Fruit fly (Drosophila melanogaster): ENCODE data around the gene CG5276.

The CG5276 gene

dm6 chr3R:11431395-11431977 lies at the start of gene CG5276, which contains the start of gene RpL24-like (continued):
- no peak for TF ChIP-seq mld (GFP tag; IDR thresholded peaks at IDR 0.05; ENCODE audit: partially characterized antibody)
- TF ChIP-seq CG10431 (GFP tag; optimal IDR thresholded peaks at IDR 0.05), result no peak
- no peak for TF ChIP-seq CG1832 (GFP tag; optimal IDR thresholded peaks at IDR 0.05)
- TF ChIP-seq mam (GFP tag; optimal IDR thresholded peaks at IDR 0.05), result no peak
- TF ChIP-seq C15 (GFP tag; IDR thresholded peaks at IDR 0.05), result no peak
- TF ChIP-seq Dip3 (GFP tag; optimal IDR thresholded peaks at IDR 0.05), result no peak
- no peak for TF ChIP-seq ap (GFP tag; IDR thresholded peaks at IDR 0.05)
- TF ChIP-seq YL-1 (GFP tag; optimal IDR thresholded peaks at IDR 0.05), result peak; percentile 87
- peak; percentile 16 for TF ChIP-seq Fer1 (GFP tag; optimal IDR thresholded peaks at IDR 0.05)
- no peak for TF ChIP-seq dysf (GFP tag; IDR thresholded peaks at IDR 0.05)
- TF ChIP-seq CG15601 (tag; optimal IDR thresholded peaks at IDR 0.05), result no peak
- no peak for TF ChIP-seq CG15269 (tag; optimal IDR thresholded peaks at IDR 0.05)
- no peak for TF ChIP-seq CG3065 (GFP tag; optimal IDR thresholded peaks at IDR 0.05)
- TF ChIP-seq fu2 (GFP tag; optimal IDR thresholded peaks at IDR 0.05), result no peak
- no peak for TF ChIP-seq Gsc (GFP tag; IDR thresholded peaks at IDR 0.05)
- TF ChIP-seq her (GFP tag; optimal IDR thresholded peaks at IDR 0.05), result no peak
- TF ChIP-seq onecut (GFP tag; IDR thresholded peaks at IDR 0.05), result no peak
- no peak for TF ChIP-seq CG1792 (GFP tag; optimal IDR thresholded peaks at IDR 0.05)
- 0 out of 2 replicates have a peak, but pooled peaks have one; percentile 24 for TF ChIP-seq inv (GFP tag; IDR thresholded peaks at IDR 0.05; ENCODE audit: partially characterized antibody)
- TF ChIP-seq CG30020 (tag; optimal IDR thresholded peaks at IDR 0.05), result peak; percentile 83
- TF ChIP-seq CG10274 (GFP tag; optimal IDR thresholded peaks at IDR 0.05), result no peak
- TF ChIP-seq kni (GFP tag; optimal IDR thresholded peaks at IDR 0.05), result no peak
- TF ChIP-seq Hmx (GFP tag; optimal IDR thresholded peaks at IDR 0.05), result no peak
- no peak for TF ChIP-seq sd (tag; optimal IDR thresholded peaks at IDR 0.05)
- no peak for TF ChIP-seq Blimp-1 (GFP tag; optimal IDR thresholded peaks at IDR 0.05)
- TF ChIP-seq sim (GFP tag; IDR thresholded peaks at IDR 0.05), result no peak
- no peak for TF ChIP-seq sc (optimal IDR thresholded peaks at IDR 0.05)
- TF ChIP-seq sc (GFP tag; optimal IDR thresholded peaks at IDR 0.05), result no peak
- TF ChIP-seq vnd (GFP tag; IDR thresholded peaks at IDR 0.05; ENCODE audit: partially characterized antibody), result peak; percentile 65
- no peak for TF ChIP-seq eyg (GFP tag; optimal IDR thresholded peaks at IDR 0.05)
- TF ChIP-seq CG7963 (GFP tag; IDR thresholded peaks at IDR 0.05; ENCODE audit: partially characterized antibody), result 0 out of 3 replicates have a peak, but pooled peaks have one; percentile 12
- TF ChIP-seq CG2116 (GFP tag; optimal IDR thresholded peaks at IDR 0.05), result peak; percentile 93
- TF ChIP-seq CG11247 (GFP tag; IDR thresholded peaks at IDR 0.05), result no peak
- TF ChIP-seq hkb (optimal IDR thresholded peaks at IDR 0.05), result peak; percentile 68
- TF ChIP-seq hkb (GFP tag; IDR thresholded peaks at IDR 0.05), result no peak
- TF ChIP-seq CG14860 (GFP tag; IDR thresholded peaks at IDR 0.05; ENCODE audit: partially characterized antibody), result peak; percentile 52; the same call in 1 of the 3 replicates
- no peak for TF ChIP-seq Usf (GFP tag; optimal IDR thresholded peaks at IDR 0.05)
- TF ChIP-seq fd64A (GFP tag; optimal IDR thresholded peaks at IDR 0.05), result no peak
- TF ChIP-seq cas (GFP tag; IDR thresholded peaks at IDR 0.05), result no peak
- TF ChIP-seq danr (GFP tag; IDR thresholded peaks at IDR 0.05), result no peak
- TF ChIP-seq zfh1 (GFP tag; IDR thresholded peaks at IDR 0.05), result no peak
- peak; percentile 65 for TF ChIP-seq CG16813 (GFP tag; IDR thresholded peaks at IDR 0.05; ENCODE audit: partially characterized antibody)
- TF ChIP-seq Ravus (GFP tag; IDR thresholded peaks at IDR 0.05), result no peak
- TF ChIP-seq Lpt (GFP tag; optimal IDR thresholded peaks at IDR 0.05), result no peak
- no peak for TF ChIP-seq CG10462 (GFP tag; optimal IDR thresholded peaks at IDR 0.05)
- peak; percentile 48 for TF ChIP-seq zen (tag; optimal IDR thresholded peaks at IDR 0.05)
- TF ChIP-seq Camta (GFP tag; optimal IDR thresholded peaks at IDR 0.05), result no peak
- peak; percentile 14 for TF ChIP-seq CoRest (tag; optimal IDR thresholded peaks at IDR 0.05)
- no peak for TF ChIP-seq croc (GFP tag; conservative IDR thresholded peaks at IDR 0.05)
- TF ChIP-seq pita (GFP tag; optimal IDR thresholded peaks at IDR 0.05), result no peak
- peak; percentile 77 for TF ChIP-seq CG13287 (GFP tag; IDR thresholded peaks at IDR 0.05; ENCODE audit: partially characterized antibody)

All from whole organism, embryonic.